Fruit fly (Drosophila melanogaster): Measurements from ENCODE around the gene eIF4EHP.

The eIF4EHP gene

DNA sequence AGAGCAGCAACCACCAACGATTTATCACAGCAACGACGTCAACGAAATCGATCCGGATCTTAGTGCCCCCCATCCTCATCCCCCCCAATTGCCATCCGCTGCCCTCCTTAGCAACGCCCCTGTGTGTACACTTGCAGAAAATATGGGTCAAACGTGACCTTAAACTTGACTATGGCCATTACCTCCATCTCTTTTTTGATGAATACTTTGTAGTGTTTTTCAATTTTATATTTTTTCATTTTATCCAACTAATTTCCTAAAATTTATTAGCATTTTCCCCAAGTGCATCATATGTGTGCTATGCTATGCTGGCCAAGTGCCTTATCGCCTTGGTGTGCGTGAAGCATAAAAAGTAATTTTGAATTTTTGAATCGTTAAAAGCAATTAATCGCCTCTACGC, 34.2 kb upstream of the eIF4EHP start (continued):
- TF ChIP-seq gt (GFP tag; IDR thresholded peaks at IDR 0.05): no peak
- TF ChIP-seq mam (GFP tag; optimal IDR thresholded peaks at IDR 0.05): peak; percentile 10
- no peak for TF ChIP-seq cad (GFP tag; optimal IDR thresholded peaks at IDR 0.05)
- TF ChIP-seq PHDP (tag; optimal IDR thresholded peaks at IDR 0.05): no peak
- TF ChIP-seq CG17328 (GFP tag; IDR thresholded peaks at IDR 0.05): 0 out of 2 replicates have a peak, but pooled peaks have one; percentile 25
- peak; percentile 32; the same call in 1 of the 2 replicates for TF ChIP-seq Xrp1 (GFP tag; IDR thresholded peaks at IDR 0.05)
- TF ChIP-seq cato (GFP tag; optimal IDR thresholded peaks at IDR 0.05; ENCODE audit: borderline replicate concordance): no peak
- TF ChIP-seq CG30431 (GFP tag; optimal IDR thresholded peaks at IDR 0.05): no peak
- TF ChIP-seq CG17612 (GFP tag; IDR thresholded peaks at IDR 0.05): no peak
- TF ChIP-seq CG31441 (GFP tag; IDR thresholded peaks at IDR 0.05): peak; percentile 47; the same call in 1 of the 2 replicates
- no peak for TF ChIP-seq CG3065 (GFP tag; optimal IDR thresholded peaks at IDR 0.05)
- no peak for TF ChIP-seq sqz (GFP tag; optimal IDR thresholded peaks at IDR 0.05)
- TF ChIP-seq CG15269 (tag; optimal IDR thresholded peaks at IDR 0.05): no peak
- TF ChIP-seq HLH3B (GFP tag; IDR thresholded peaks at IDR 0.05): peak; percentile 32; the same call in 1 of the 2 replicates
- no peak for TF ChIP-seq CG17568 (GFP tag; optimal IDR thresholded peaks at IDR 0.05)
- no peak for TF ChIP-seq CG4328 (GFP tag; optimal IDR thresholded peaks at IDR 0.05)
- peak; percentile 31; the same call in 1 of the 2 replicates for TF ChIP-seq esg (GFP tag; conservative IDR thresholded peaks at IDR 0.05)
- TF ChIP-seq fu2 (GFP tag; optimal IDR thresholded peaks at IDR 0.05): no peak
- TF ChIP-seq nmo (GFP tag; optimal IDR thresholded peaks at IDR 0.05): peak; percentile 40
- no peak for TF ChIP-seq CG13894 (tag; optimal IDR thresholded peaks at IDR 0.05)
- no peak for TF ChIP-seq Abd-B (GFP tag; optimal IDR thresholded peaks at IDR 0.05)
- TF ChIP-seq CG17829 (tag; optimal IDR thresholded peaks at IDR 0.05): peak; percentile 22
- no peak for TF ChIP-seq Antp (GFP tag; optimal IDR thresholded peaks at IDR 0.05)
- TF ChIP-seq dan (GFP tag; IDR thresholded peaks at IDR 0.05): no peak
- TF ChIP-seq bcd (GFP tag; optimal IDR thresholded peaks at IDR 0.05): peak; percentile 26
- TF ChIP-seq dysf (GFP tag; IDR thresholded peaks at IDR 0.05): peak; percentile 40; the same call in 2 of the 3 replicates
- TF ChIP-seq nom (GFP tag; optimal IDR thresholded peaks at IDR 0.05): peak; percentile 81
- TF ChIP-seq CG3726 (GFP tag; IDR thresholded peaks at IDR 0.05): no peak
- TF ChIP-seq CG14860 (GFP tag; IDR thresholded peaks at IDR 0.05; ENCODE audit: partially characterized antibody): no peak
- TF ChIP-seq CG9727 (GFP tag; optimal IDR thresholded peaks at IDR 0.05): no peak
- TF ChIP-seq CG4820 (GFP tag; optimal IDR thresholded peaks at IDR 0.05): peak; percentile 37
- TF ChIP-seq Blimp-1 (GFP tag; optimal IDR thresholded peaks at IDR 0.05): peak; percentile 57
- no peak for TF ChIP-seq gsb-n (tag; optimal IDR thresholded peaks at IDR 0.05)
- no peak for TF ChIP-seq CG11085 (GFP tag; IDR thresholded peaks at IDR 0.05)
- no peak for TF ChIP-seq ab (GFP tag; optimal IDR thresholded peaks at IDR 0.05)
- no peak for TF ChIP-seq pfk (GFP tag; optimal IDR thresholded peaks at IDR 0.05)
- no peak for TF ChIP-seq CG8281 (tag; optimal IDR thresholded peaks at IDR 0.05)
- TF ChIP-seq crc (GFP tag; optimal IDR thresholded peaks at IDR 0.05): no peak
- peak; percentile 55 for TF ChIP-seq Sox102F (GFP tag; optimal IDR thresholded peaks at IDR 0.05)
- 0 out of 3 replicates have a peak, but pooled peaks have one; percentile 14 for TF ChIP-seq ase (GFP tag; IDR thresholded peaks at IDR 0.05)
- peak; percentile 0 for TF ChIP-seq ems (GFP tag; optimal IDR thresholded peaks at IDR 0.05)
- no peak for TF ChIP-seq CG8765 (GFP tag; IDR thresholded peaks at IDR 0.05)
- no peak for TF ChIP-seq maf-S (GFP tag; optimal IDR thresholded peaks at IDR 0.05)
- peak; percentile 79 for TF ChIP-seq lbe (GFP tag; optimal IDR thresholded peaks at IDR 0.05)
- no peak for TF ChIP-seq nau (GFP tag; optimal IDR thresholded peaks at IDR 0.05)
- no peak for TF ChIP-seq D (optimal IDR thresholded peaks at IDR 0.05)
- peak; percentile 10 for TF ChIP-seq D (GFP tag; optimal IDR thresholded peaks at IDR 0.05)
- no peak for TF ChIP-seq sens-2 (GFP tag; IDR thresholded peaks at IDR 0.05)
- TF ChIP-seq grau (tag; optimal IDR thresholded peaks at IDR 0.05): peak; percentile 15
- TF ChIP-seq CG10565 (GFP tag; optimal IDR thresholded peaks at IDR 0.05): no peak
- no peak for TF ChIP-seq emc (GFP tag; optimal IDR thresholded peaks at IDR 0.05)
- no peak for TF ChIP-seq slbo (GFP tag; IDR thresholded peaks at IDR 0.05)
